Worm (Caenorhabditis elegans) whole organism, young adult: Measurements from ENCODE around the gene D2007.2.

Experiments
- C06A6.2 ChIP-seq: fragments of 200-800 bp; sonication (Bioruptor generic); conservative IDR thresholded peaks from 2 replicates; pipeline ENCODE4 v1.3.6; 2022; ENCODE audit warnings: missing genetic modification characterization, missing compliant biosample characterization
- D2030.7 ChIP-seq: fragments of 200-800 bp; sonication (Bioruptor generic); IDR thresholded peaks from 2 replicates; pipeline ENCODE4 v1.3.6; 2022; ENCODE audit warnings: missing genetic modification reagents, missing genetic modification characterization, missing compliant biosample characterization
- F10E7.11 ChIP-seq: sonication (generic microtip); optimal IDR thresholded peaks from 2 replicates; lab custom pipeline; 2017; ENCODE audit warnings: mild to moderate bottlenecking, missing genetic modification characterization, moderate library complexity, missing compliant biosample characterization
- F22D6.2 ChIP-seq: sonication (generic microtip); optimal IDR thresholded peaks from 2 replicates; lab custom pipeline; 2016; ENCODE audit warnings: mild to moderate bottlenecking, missing genetic modification characterization, missing compliant biosample characterization
- F33H1.4 ChIP-seq: fragments of 200-800 bp; sonication (Bioruptor generic); IDR thresholded peaks from 2 replicates; pipeline ENCODE4 v1.3.6; 2022; ENCODE audit warnings: missing genetic modification reagents, missing genetic modification characterization, missing compliant biosample characterization
- F49E8.2 ChIP-seq: sonication (generic microtip); optimal IDR thresholded peaks from 3 replicates; lab custom pipeline; 2017; ENCODE audit warnings: missing genetic modification characterization, mild to moderate bottlenecking, missing compliant biosample characterization, antibody characterized with exemption, moderate library complexity; ENCODE audit not compliant: insufficient read depth
- F55B11.4 ChIP-seq: sonication (generic microtip); optimal IDR thresholded peaks from 2 replicates; lab custom pipeline; 2016; ENCODE audit warnings: missing compliant biosample characterization, missing genetic modification characterization, borderline replicate concordance; ENCODE audit not compliant: insufficient read depth
- F57A8.1 ChIP-seq: fragments of 200-800 bp; sonication (Bioruptor generic); optimal IDR thresholded peaks from 2 replicates; lab custom pipeline; 2018; ENCODE audit warnings: mild to moderate bottlenecking, missing genetic modification characterization, moderate library complexity, missing compliant biosample characterization
- K11D2.4 ChIP-seq: fragments of 200-800 bp; sonication (Bioruptor generic); IDR thresholded peaks from 2 replicates; pipeline ENCODE4 v1.3.6; 2022; ENCODE audit warnings: missing genetic modification reagents, missing genetic modification characterization, missing compliant biosample characterization
- T07F8.4 ChIP-seq: sonication (generic microtip); optimal IDR thresholded peaks from 2 replicates; lab custom pipeline; 2016; ENCODE audit warnings: mild to moderate bottlenecking, missing genetic modification characterization, moderate library complexity, missing compliant biosample characterization
- Y67H2A.10 ChIP-seq: fragments of 200-800 bp; sonication (Bioruptor generic); conservative IDR thresholded peaks from 2 replicates; pipeline ENCODE4 v1.3.6; 2022; ENCODE audit warnings: missing genetic modification reagents, missing genetic modification characterization, missing compliant biosample characterization
- Y79H2A.3 ChIP-seq: fragments of 200-800 bp; sonication (Bioruptor generic); conservative IDR thresholded peaks from 2 replicates; pipeline ENCODE4 v1.3.6; 2022; ENCODE audit warnings: missing genetic modification reagents, missing genetic modification characterization, missing compliant biosample characterization
- ama-1 ChIP-seq, 3 experiments: fragments of 150-350 bp in 1 of 3; sonication (generic microtip) in 2 of 3; optimal IDR thresholded peaks; 2 replicates each; lab custom pipeline; 2014 to 2018; ENCODE audit warnings: missing biosample characterization in 2 of 3, missing genetic modification characterization in 2 of 3, missing genetic modification reagents in 2 of 3
- aptf-2 ChIP-seq: fragments of 200-800 bp; sonication (Bioruptor generic); conservative IDR thresholded peaks from 2 replicates; pipeline ENCODE4 v1.3.6; 2022; ENCODE audit warnings: missing genetic modification reagents, missing genetic modification characterization, missing compliant biosample characterization
- aptf-3 ChIP-seq: fragments of 200-800 bp; sonication (Bioruptor generic); IDR thresholded peaks from 2 replicates; pipeline ENCODE4 v1.3.6; 2022; ENCODE audit warnings: missing genetic modification characterization, missing compliant biosample characterization
- atf-7 ChIP-seq: sonication (generic microtip); optimal IDR thresholded peaks from 2 replicates; lab custom pipeline; 2017; ENCODE audit warnings: mild to moderate bottlenecking, missing genetic modification characterization, missing compliant biosample characterization
- attf-3 ChIP-seq: fragments of 200-800 bp; sonication (Bioruptor generic); conservative IDR thresholded peaks from 2 replicates; pipeline ENCODE4 v1.3.6; 2022; ENCODE audit warnings: missing genetic modification reagents, missing genetic modification characterization, missing compliant biosample characterization
- ccch-3 ChIP-seq: fragments of 200-800 bp; sonication (Bioruptor generic); optimal IDR thresholded peaks from 2 replicates; lab custom pipeline; 2018; ENCODE audit warnings: mild to moderate bottlenecking, missing genetic modification characterization, missing compliant biosample characterization
- die-1 ChIP-seq: sonication (generic microtip); optimal IDR thresholded peaks from 2 replicates; lab custom pipeline; 2016; ENCODE audit warnings: missing genotype, mild to moderate bottlenecking, missing genetic modification characterization, missing compliant biosample characterization
- hrde-1 ChIP-seq: sonication (generic microtip); optimal IDR thresholded peaks from 2 replicates; lab custom pipeline; 2016; ENCODE audit warnings: missing genetic modification characterization, mild to moderate bottlenecking, missing compliant biosample characterization, moderate library complexity, missing genotype, missing genetic modification reagents, borderline replicate concordance
- hsf-1 ChIP-seq: fragments of 200-800 bp; sonication (Bioruptor generic); IDR thresholded peaks from 2 replicates; pipeline ENCODE4 v1.3.6; 2022; ENCODE audit warnings: missing genetic modification reagents, missing genetic modification characterization, missing compliant biosample characterization
- let-526 ChIP-seq: fragments of 200-800 bp; sonication (Bioruptor generic); IDR thresholded peaks from 2 replicates; pipeline ENCODE4 v1.3.6; 2022; ENCODE audit warnings: missing genetic modification reagents, missing genetic modification characterization, missing compliant biosample characterization
- lin-26 ChIP-seq: fragments of 200-800 bp; sonication (Bioruptor generic); IDR thresholded peaks from 2 replicates; pipeline ENCODE4 v1.3.6; 2022; ENCODE audit warnings: missing genetic modification reagents, missing genetic modification characterization, missing compliant biosample characterization
- lsl-1 ChIP-seq: fragments of 200-800 bp; sonication (Bioruptor generic); optimal IDR thresholded peaks from 2 replicates; lab custom pipeline; 2018; ENCODE audit warnings: mild to moderate bottlenecking, missing genetic modification characterization, moderate library complexity, missing compliant biosample characterization
- madf-3 ChIP-seq: fragments of 200-800 bp; sonication (Bioruptor generic); IDR thresholded peaks from 2 replicates; pipeline ENCODE4 v1.3.6; 2022; ENCODE audit warnings: missing genetic modification reagents, missing genetic modification characterization, missing compliant biosample characterization
- madf-6 ChIP-seq: fragments of 200-800 bp; sonication (Bioruptor generic); IDR thresholded peaks from 2 replicates; pipeline ENCODE4 v1.3.6; 2022; ENCODE audit warnings: missing genetic modification reagents, missing genetic modification characterization, missing compliant biosample characterization
- madf-8 ChIP-seq: fragments of 200-800 bp; sonication (Bioruptor generic); conservative IDR thresholded peaks from 2 replicates; pipeline ENCODE4 v1.3.6; 2022; ENCODE audit warnings: missing genetic modification reagents, missing genetic modification characterization, missing compliant biosample characterization
- mxl-1 ChIP-seq: sonication (generic microtip); optimal IDR thresholded peaks from 2 replicates; lab custom pipeline; 2016; ENCODE audit warnings: missing genetic modification characterization, missing compliant biosample characterization
- nhr-120 ChIP-seq: fragments of 200-800 bp; sonication (Bioruptor generic); IDR thresholded peaks from 2 replicates; pipeline ENCODE4 v1.3.6; 2022; ENCODE audit warnings: missing genetic modification characterization, missing compliant biosample characterization
- pha-4 ChIP-seq: fragments of 150-350 bp; sonication (generic microtip); optimal IDR thresholded peaks from 2 replicates; lab custom pipeline; 2014; ENCODE audit warnings: missing biosample characterization, missing genetic modification reagents, missing genetic modification characterization
- sdz-38 ChIP-seq: sonication (generic microtip); optimal IDR thresholded peaks from 2 replicates; lab custom pipeline; 2016; ENCODE audit warnings: missing genotype, missing genetic modification characterization, missing compliant biosample characterization
- snpc-4 ChIP-seq, 5 experiments: fragments of 150-350 bp in 1 of 5; sonication (generic microtip) in 4 of 5; optimal IDR thresholded peaks; 2 replicates each; lab custom pipeline; 2014 to 2018; ENCODE audit warnings: missing genetic modification characterization in 5 of 5, missing biosample characterization in 3 of 5, antibody characterized with exemption in 2 of 5, mild to moderate bottlenecking in 2 of 5, missing compliant biosample characterization in 2 of 5, missing genotype in 2 of 5, moderate library complexity in 2 of 5, missing genetic modification reagents in 1 of 5
- unc-62 ChIP-seq: fragments of 150-350 bp; optimal IDR thresholded peaks from 2 replicates; lab custom pipeline; 2014; ENCODE audit warnings: missing biosample characterization, missing genetic modification reagents, missing genetic modification characterization
- ztf-26 ChIP-seq: sonication (generic microtip); optimal IDR thresholded peaks from 2 replicates; lab custom pipeline; 2017; ENCODE audit warnings: missing genetic modification characterization, missing compliant biosample characterization
- ztf-3 ChIP-seq: fragments of 200-800 bp; sonication (Bioruptor generic); optimal IDR thresholded peaks from 2 replicates; lab custom pipeline; 2018; ENCODE audit warnings: mild to moderate bottlenecking, missing genetic modification characterization, missing compliant biosample characterization

Gene D2007.2

DNA sequence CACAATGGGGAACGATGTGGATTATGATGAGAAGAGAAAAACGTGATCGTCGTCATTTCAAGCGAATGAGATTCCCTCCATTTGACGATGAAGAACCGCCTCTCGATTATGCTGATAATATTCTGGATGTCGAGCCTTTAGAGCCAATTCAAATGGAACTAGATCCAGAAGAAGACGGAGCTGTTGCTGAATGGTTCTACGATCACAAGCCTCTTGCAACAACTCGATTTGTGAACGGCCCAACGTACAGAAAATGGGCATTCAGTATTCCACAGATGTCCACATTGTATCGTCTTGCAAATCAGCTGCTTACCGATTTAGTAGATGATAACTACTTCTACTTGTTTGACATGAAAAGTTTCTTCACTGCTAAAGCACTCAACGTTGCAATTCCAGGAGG is 16.0 kb downstream of the D2007.2 start:
- TF ChIP-seq aptf-3: no peak
- TF ChIP-seq attf-3 (GFP tag; lab: Robert Waterston, UW): no peak
- TF ChIP-seq lsl-1 (GFP tag; lab: Kevin White, UChicago): no peak
- TF ChIP-seq ccch-3 (GFP tag; lab: Kevin White, UChicago): no peak
- TF ChIP-seq F33H1.4 (GFP tag; lab: Robert Waterston, UW): no peak
- TF ChIP-seq F55B11.4: no peak
- no peak for TF ChIP-seq F10E7.11 (tag; lab: Kevin White, UChicago)
- TF ChIP-seq Y67H2A.10 (GFP tag; lab: Robert Waterston, UW): no peak
- TF ChIP-seq T07F8.4 (tag; lab: Kevin White, UChicago): no peak
- TF ChIP-seq nhr-120: no peak
- TF ChIP-seq aptf-2 (GFP tag; lab: Robert Waterston, UW): no peak
- TF ChIP-seq ama-1 (optimal IDR thresholded peaks at IDR 0.05; lab: Kevin White, UChicago): no peak
- TF ChIP-seq ama-1 (GFP tag; optimal IDR thresholded peaks at IDR 0.05; lab: Kevin White, UChicago): no peak
- no peak for TF ChIP-seq snpc-4 (GFP tag; optimal IDR thresholded peaks at IDR 0.05; lab: Kevin White, UChicago)
- no peak for TF ChIP-seq snpc-4 (tag; optimal IDR thresholded peaks at IDR 0.05; lab: Kevin White, UChicago)
- TF ChIP-seq pha-4 (tag; lab: Kevin White, UChicago): no peak
- TF ChIP-seq F57A8.1 (GFP tag; lab: Kevin White, UChicago): no peak
- no peak for TF ChIP-seq atf-7 (tag; lab: Kevin White, UChicago)
- TF ChIP-seq D2030.7 (GFP tag; lab: Robert Waterston, UW): no peak

DNA sequence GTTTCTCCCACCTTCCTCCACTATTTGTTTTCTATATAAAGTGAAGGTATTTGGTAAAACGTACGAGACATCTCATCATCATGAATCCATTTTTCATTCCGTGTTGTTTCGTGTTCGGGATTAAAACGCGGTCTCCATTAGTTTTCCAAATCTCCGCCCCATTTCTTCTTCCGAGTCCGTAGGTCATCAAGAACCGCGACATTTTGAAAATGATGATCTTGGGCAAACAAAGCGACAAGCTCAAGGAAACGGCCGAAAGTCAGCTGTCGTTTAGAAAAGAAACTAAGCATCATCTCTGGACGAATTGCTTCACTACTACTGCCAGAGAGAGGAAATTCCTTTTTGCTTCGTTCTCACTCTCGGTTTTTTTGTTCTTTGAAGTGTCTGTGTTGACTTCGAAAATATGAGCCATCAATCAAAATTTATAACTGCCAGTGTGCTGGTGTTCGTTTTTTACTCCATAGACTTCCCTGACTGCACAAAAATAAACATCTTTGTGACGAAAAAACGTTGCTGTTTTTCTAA is 23.9 kb downstream of the D2007.2 start:
- no peak for TF ChIP-seq F22D6.2 (tag; lab: Kevin White, UChicago)
- TF ChIP-seq ama-1 (optimal IDR thresholded peaks at IDR 0.05; lab: Kevin White, UChicago): no peak
- peak in 1 of 2 experiments; percentile 56 for TF ChIP-seq ama-1 (GFP tag; optimal IDR thresholded peaks at IDR 0.05; lab: Kevin White, UChicago)
- TF ChIP-seq lin-26 (GFP tag; lab: Robert Waterston, UW): peak; percentile 41; the same call in 1 of the 2 replicates
- TF ChIP-seq hrde-1 (tag; lab: Kevin White, UChicago): peak; percentile 17
- no peak for TF ChIP-seq mxl-1 (tag; lab: Kevin White, UChicago)
- TF ChIP-seq unc-62 (GFP tag; lab: Kevin White, UChicago): no peak
- TF ChIP-seq snpc-4 (GFP tag; optimal IDR thresholded peaks at IDR 0.05; lab: Kevin White, UChicago): peak; percentile 10
- no peak for TF ChIP-seq snpc-4 (tag; optimal IDR thresholded peaks at IDR 0.05; lab: Kevin White, UChicago)
- peak; percentile 9 for TF ChIP-seq F49E8.2 (tag; lab: Kevin White, UChicago)
- TF ChIP-seq ztf-26 (tag; lab: Kevin White, UChicago): no peak
- no peak for TF ChIP-seq K11D2.4 (GFP tag; lab: Robert Waterston, UW)
- peak; percentile 14; the same call in 1 of the 2 replicates for TF ChIP-seq hsf-1 (GFP tag; lab: Robert Waterston, UW)
- TF ChIP-seq madf-8 (GFP tag; lab: Robert Waterston, UW): no peak
- no peak for TF ChIP-seq C06A6.2
- peak; percentile 23; the same call in 1 of the 2 replicates for TF ChIP-seq madf-6 (GFP tag; lab: Robert Waterston, UW)
- no peak for TF ChIP-seq sdz-38
- 0 out of 2 replicates have a peak, but pooled peaks have one; percentile 22 for TF ChIP-seq madf-3
- no peak for TF ChIP-seq let-526
- TF ChIP-seq die-1 (tag; lab: Kevin White, UChicago): no peak
- 0 out of 2 replicates have a peak, but pooled peaks have one; percentile 31 for TF ChIP-seq Y79H2A.3 (GFP tag; lab: Robert Waterston, UW)
- TF ChIP-seq lsl-1 (GFP tag; lab: Kevin White, UChicago): no peak

DNA sequence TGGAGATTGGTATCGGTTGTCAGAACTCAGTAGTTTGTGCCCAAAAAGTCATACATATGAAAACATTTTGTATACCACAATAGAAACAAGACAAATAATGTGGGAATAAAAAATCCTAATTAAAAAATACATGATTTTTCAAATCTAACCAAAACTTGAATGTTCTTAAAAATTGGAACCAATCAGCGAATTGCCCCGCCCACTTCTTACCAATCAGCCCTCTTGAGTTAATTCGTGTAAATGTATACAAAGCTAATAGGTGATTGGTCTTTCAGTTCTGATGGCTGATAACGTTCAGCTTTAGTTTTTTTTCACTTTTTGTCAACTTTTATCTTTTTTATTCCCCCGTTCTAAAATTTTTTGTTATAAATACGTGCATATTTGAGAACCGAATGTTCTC is 26.5 kb downstream of the D2007.2 start:
- no peak for TF ChIP-seq ztf-3 (GFP tag; lab: Kevin White, UChicago)
- no peak for TF ChIP-seq Y67H2A.10 (GFP tag; lab: Robert Waterston, UW)
